Fruit fly (Drosophila melanogaster) whole organism, pupa: Measurements from ENCODE around the gene SPR.
A peak's percentile ranks its signal among the peaks of the same experiment; 100 is the strongest.

ENCODE experiments used
- CG10348 ChIP-seq: fragments of 200-800 bp; sonication (Bioruptor generic); IDR thresholded peaks from 2 replicates; pipeline ENCODE4 v1.3.6; 2022; ENCODE audit warnings: missing biosample characterization, missing genetic modification characterization
- CG12605 ChIP-seq: fragments of 200-800 bp; sonication (Bioruptor generic); IDR thresholded peaks from 2 replicates; pipeline ENCODE4 v1.3.6; 2022; ENCODE audit warnings: missing biosample characterization, missing genetic modification characterization
- CG14655 ChIP-seq: fragments of 200-800 bp; sonication (Bioruptor generic); optimal IDR thresholded peaks from 3 replicates; lab custom pipeline; 2017; ENCODE audit warnings: mild to moderate bottlenecking, missing biosample characterization, missing genetic modification reagents, missing genetic modification characterization
- CG32121 ChIP-seq: fragments of 200-800 bp; sonication (Bioruptor generic); IDR thresholded peaks from 2 replicates; pipeline ENCODE4 v1.3.6; 2022; ENCODE audit warnings: missing biosample characterization, missing genetic modification characterization
- CG9948 ChIP-seq: fragments of 200-800 bp; sonication (Bioruptor generic); optimal IDR thresholded peaks from 2 replicates; lab custom pipeline; 2018; ENCODE audit warnings: missing biosample characterization, mild to moderate bottlenecking, missing genetic modification characterization, moderate library complexity
- EcR ChIP-seq: fragments of 200-800 bp; sonication (Bioruptor generic); optimal IDR thresholded peaks from 3 replicates; lab custom pipeline; 2019; ENCODE audit warnings: missing biosample characterization, missing genetic modification characterization, mild to moderate bottlenecking, moderate library complexity, missing genetic modification reagents
- Ets98B ChIP-seq: fragments of 200-800 bp; sonication (Bioruptor generic); IDR thresholded peaks from 2 replicates; pipeline ENCODE4 v1.3.6; 2022; ENCODE audit warnings: missing biosample characterization, missing genetic modification characterization

The SPR gene

dm6 chrX:5518196-5518595, 71.7 kb downstream of the SPR start:
- no peak for TF ChIP-seq CG12605 (GFP tag; lab: Robert Waterston, UW)
- peak; percentile 8; the same call in 1 of the 2 replicates for TF ChIP-seq Ets98B (GFP tag; lab: Robert Waterston, UW)
- TF ChIP-seq, all 21 proteins: peak for 1

dm6 chrX:5524240-5524881, 77.9 kb downstream of the SPR start:
- TF ChIP-seq EcR (GFP tag; lab: Kevin White, UChicago) (peak; percentile 32), Ets98B (GFP tag; lab: Robert Waterston, UW) (peak; percentile 43; the same call in 1 of the 2 replicates), CG32121 (peak; percentile 26; the same call in 1 of the 2 replicates), CG14655 (no peak), CG9948 (tag; lab: Kevin White, UChicago) (no peak), CG10348 (GFP tag; lab: Robert Waterston, UW) (peak; percentile 37; the same call in 1 of the 2 replicates), CG12605 (GFP tag; lab: Robert Waterston, UW) (peak; percentile 36; the same call in 1 of the 2 replicates)
